Fruit fly (Drosophila melanogaster) whole organism, embryonic: ENCODE measurements around the gene CG17549.

Experiments used
- Bdp1 ChIP-seq: fragments of 200-800 bp; sonication (Bioruptor generic); optimal IDR thresholded peaks from 3 replicates; lab custom pipeline; 2016; ENCODE audit warnings: missing biosample characterization, missing genetic modification characterization
- CG11398 ChIP-seq: fragments of 200-800 bp; sonication (Bioruptor generic); optimal IDR thresholded peaks from 2 replicates; lab custom pipeline; 2016; ENCODE audit warnings: missing biosample characterization, missing genetic modification characterization
- CG11504 ChIP-seq: fragments of 200-800 bp; sonication (Bioruptor generic); optimal IDR thresholded peaks from 3 replicates; lab custom pipeline; 2019; ENCODE audit warnings: missing biosample characterization, mild to moderate bottlenecking, missing genetic modification characterization, moderate library complexity
- CG11560 ChIP-seq: fragments of 200-800 bp; sonication (Bioruptor generic); IDR thresholded peaks from 3 replicates; pipeline ENCODE4 v1.3.6; 2022; ENCODE audit warnings: missing biosample characterization, missing genetic modification characterization
- CG13287 ChIP-seq: fragments of 200-800 bp; sonication (Bioruptor generic); IDR thresholded peaks from 2 replicates; pipeline ENCODE4 v1.3.6; 2022; ENCODE audit warnings: missing biosample characterization, missing genetic modification characterization; ENCODE audit not compliant: partially characterized antibody
- CG13775 ChIP-seq: fragments of 200-800 bp; sonication (Bioruptor generic); optimal IDR thresholded peaks from 3 replicates; lab custom pipeline; 2017; ENCODE audit warnings: missing biosample characterization, mild to moderate bottlenecking, missing genetic modification characterization
- CG14050 ChIP-seq: fragments of 200-800 bp; sonication (Bioruptor generic); IDR thresholded peaks from 3 replicates; pipeline ENCODE4 v1.3.6; 2022; ENCODE audit warnings: missing biosample characterization, missing genetic modification characterization
- CG16863 ChIP-seq: fragments of 200-800 bp; sonication (Bioruptor generic); optimal IDR thresholded peaks from 3 replicates; lab custom pipeline; 2016; ENCODE audit warnings: missing biosample characterization, missing genetic modification characterization
- CG17186 ChIP-seq: fragments of 200-800 bp; sonication (Bioruptor generic); optimal IDR thresholded peaks from 3 replicates; lab custom pipeline; 2017; ENCODE audit warnings: missing biosample characterization, missing genetic modification reagents, missing genetic modification characterization
- CG17385 ChIP-seq: fragments of 200-800 bp; sonication (Bioruptor generic); optimal IDR thresholded peaks from 3 replicates; lab custom pipeline; 2018; ENCODE audit warnings: missing biosample characterization, mild to moderate bottlenecking, missing genetic modification characterization
- CG17612 ChIP-seq: fragments of 200-800 bp; sonication (Bioruptor generic); IDR thresholded peaks from 2 replicates; pipeline ENCODE4 v1.3.6; 2022; ENCODE audit warnings: missing biosample characterization, missing genetic modification characterization
- CG17829 ChIP-seq: fragments of 200-800 bp; optimal IDR thresholded peaks from 2 replicates; lab custom pipeline; 2019; ENCODE audit warnings: missing biosample characterization, mild to moderate bottlenecking, missing genetic modification characterization, moderate library complexity
- CG2202 ChIP-seq: fragments of 200-800 bp; sonication (Bioruptor generic); optimal IDR thresholded peaks from 2 replicates; lab custom pipeline; 2018; ENCODE audit warnings: missing biosample characterization, mild to moderate bottlenecking, missing genetic modification characterization
- CG31388 ChIP-seq: fragments of 200-800 bp; sonication (Bioruptor generic); optimal IDR thresholded peaks from 2 replicates; lab custom pipeline; 2016; ENCODE audit warnings: missing biosample characterization, missing genetic modification characterization
- CG3847 ChIP-seq: fragments of 200-800 bp; sonication (Bioruptor generic); IDR thresholded peaks from 2 replicates; pipeline ENCODE4 v1.3.6; 2022; ENCODE audit warnings: missing biosample characterization, missing genetic modification characterization
- CG3995 ChIP-seq: fragments of 200-800 bp; sonication (Bioruptor generic); optimal IDR thresholded peaks from 3 replicates; lab custom pipeline; 2016; ENCODE audit warnings: missing biosample characterization, missing genetic modification characterization
- CG4730 ChIP-seq: fragments of 200-800 bp; sonication (Bioruptor generic); IDR thresholded peaks from 2 replicates; pipeline ENCODE4 v1.3.6; 2022; ENCODE audit warnings: missing biosample characterization, missing genetic modification characterization
- CG6765 ChIP-seq: fragments of 200-800 bp; sonication (Bioruptor generic); optimal IDR thresholded peaks from 3 replicates; lab custom pipeline; 2017; ENCODE audit warnings: missing biosample characterization, mild to moderate bottlenecking, missing genetic modification characterization
- CG8290 ChIP-seq, 3 experiments: fragments of 200-800 bp; sonication (Bioruptor generic); optimal IDR thresholded peaks; 2 replicates each; lab custom pipeline; 2016 to 2019; ENCODE audit warnings: missing biosample characterization in 3 of 3, missing genetic modification characterization in 3 of 3, mild to moderate bottlenecking in 2 of 3, moderate library complexity in 1 of 3
- Camta ChIP-seq: fragments of 200-800 bp; sonication (Bioruptor generic); optimal IDR thresholded peaks from 2 replicates; lab custom pipeline; 2016; ENCODE audit warnings: missing biosample characterization, missing genetic modification characterization
- CkIIα-i1 ChIP-seq: fragments of 200-800 bp; sonication (Bioruptor generic); IDR thresholded peaks from 2 replicates; pipeline ENCODE4 v1.3.6; 2022; ENCODE audit warnings: missing biosample characterization, missing genetic modification characterization
- Dip3 ChIP-seq: fragments of 200-800 bp; sonication (Bioruptor generic); optimal IDR thresholded peaks from 3 replicates; lab custom pipeline; 2016; ENCODE audit warnings: missing biosample characterization, missing genetic modification characterization
- Gsc ChIP-seq: fragments of 200-800 bp; sonication (Bioruptor generic); IDR thresholded peaks from 2 replicates; pipeline ENCODE4 v1.3.6; 2022; ENCODE audit warnings: missing biosample characterization, missing genetic modification characterization
- Hr39 ChIP-seq: fragments of >200 bp; optimal IDR thresholded peaks from 2 replicates; lab custom pipeline; 2017
- Med ChIP-seq: fragments of 200-800 bp; sonication (Bioruptor generic); peaks from one replicate; lab custom pipeline; 2016; ENCODE audit warnings: missing biosample characterization, missing genetic modification characterization, mild to moderate bottlenecking, inconsistent platforms, moderate library complexity
- Neu2 ChIP-seq: fragments of 200-800 bp; sonication (Bioruptor generic); optimal IDR thresholded peaks from 3 replicates; lab custom pipeline; 2016; ENCODE audit warnings: missing biosample characterization, missing genetic modification characterization, borderline replicate concordance
- Nf-YC ChIP-seq: fragments of 200-800 bp; optimal IDR thresholded peaks from 3 replicates; lab custom pipeline; 2019; ENCODE audit warnings: missing biosample characterization, mild to moderate bottlenecking, missing genetic modification characterization, moderate library complexity
- Optix ChIP-seq: fragments of 200-800 bp; sonication (Bioruptor generic); IDR thresholded peaks from 3 replicates; pipeline ENCODE4 v1.3.6; 2022; ENCODE audit warnings: missing biosample characterization, missing genetic modification characterization
- Ravus ChIP-seq: fragments of 200-800 bp; sonication (Bioruptor generic); IDR thresholded peaks from 2 replicates; pipeline ENCODE4 v1.3.6; 2022; ENCODE audit warnings: missing biosample characterization, missing genetic modification characterization
- Usf ChIP-seq: fragments of 200-800 bp; sonication (Bioruptor generic); optimal IDR thresholded peaks from 2 replicates; lab custom pipeline; 2017; ENCODE audit warnings: missing genotype, missing biosample characterization, missing genetic modification characterization
- amos ChIP-seq: fragments of 200-800 bp; sonication (Bioruptor generic); IDR thresholded peaks from 2 replicates; pipeline ENCODE4 v1.3.6; 2022; ENCODE audit warnings: missing biosample characterization, missing genetic modification characterization; ENCODE audit not compliant: partially characterized antibody
- chinmo ChIP-seq: fragments of 200-800 bp; sonication (Bioruptor generic); IDR thresholded peaks from 4 replicates; pipeline ENCODE4 v1.3.6; 2022; ENCODE audit warnings: missing biosample characterization, missing genetic modification characterization; ENCODE audit not compliant: partially characterized antibody
- crc ChIP-seq: fragments of 200-800 bp; sonication (Bioruptor generic); optimal IDR thresholded peaks from 2 replicates; lab custom pipeline; 2016; ENCODE audit warnings: missing biosample characterization, missing genetic modification characterization
- dysf ChIP-seq: fragments of 200-800 bp; sonication (Bioruptor generic); IDR thresholded peaks from 3 replicates; pipeline ENCODE4 v1.3.6; 2022; ENCODE audit warnings: missing biosample characterization, missing genetic modification characterization
- fd96Cb ChIP-seq: fragments of 200-800 bp; sonication (Bioruptor generic); optimal IDR thresholded peaks from 2 replicates; lab custom pipeline; 2018; ENCODE audit warnings: missing biosample characterization, mild to moderate bottlenecking, missing genetic modification characterization, moderate library complexity
- gcm ChIP-seq: fragments of 200-800 bp; sonication (Bioruptor generic); optimal IDR thresholded peaks from 2 replicates; lab custom pipeline; 2019; ENCODE audit warnings: missing biosample characterization, mild to moderate bottlenecking, missing genetic modification characterization, moderate library complexity
- grn ChIP-seq: fragments of 200-800 bp; sonication (Bioruptor generic); optimal IDR thresholded peaks from 3 replicates; lab custom pipeline; 2017; ENCODE audit warnings: missing biosample characterization, missing genetic modification characterization
- lov ChIP-seq, 2 experiments: fragments of 200-800 bp in 1 of 2; fragments of >200 bp in 1 of 2; sonication (Bioruptor generic) in 1 of 2; IDR thresholded peaks in 1 of 2; optimal IDR thresholded peaks in 1 of 2; 2 replicates in 1 of 2; 3 replicates in 1 of 2; pipeline versions ENCODE4 v1.3.6 to Lab custom; 2017 to 2022; ENCODE audit warnings: missing biosample characterization in 1 of 2, missing genetic modification characterization in 1 of 2
- nau ChIP-seq: fragments of 200-800 bp; sonication (Bioruptor generic); optimal IDR thresholded peaks from 3 replicates; lab custom pipeline; 2017; ENCODE audit warnings: missing biosample characterization, mild to moderate bottlenecking, missing genetic modification characterization, missing genetic modification reagents
- nerfin-1 ChIP-seq: fragments of 200-800 bp; sonication (Bioruptor generic); optimal IDR thresholded peaks from 3 replicates; lab custom pipeline; 2019; ENCODE audit warnings: missing biosample characterization, mild to moderate bottlenecking, missing genetic modification characterization, moderate library complexity
- odd ChIP-seq: fragments of 200-800 bp; sonication (Bioruptor generic); optimal IDR thresholded peaks from 2 replicates; lab custom pipeline; 2017; ENCODE audit warnings: missing biosample characterization, mild to moderate bottlenecking, missing genetic modification characterization
- phol ChIP-seq: fragments of 200-800 bp; sonication (Bioruptor generic); optimal IDR thresholded peaks from 3 replicates; lab custom pipeline; 2018; ENCODE audit warnings: missing biosample characterization, mild to moderate bottlenecking, missing genetic modification characterization, moderate library complexity
- pnt ChIP-seq: fragments of 200-800 bp; sonication (Bioruptor generic); optimal IDR thresholded peaks from 3 replicates; lab custom pipeline; 2016; ENCODE audit warnings: missing biosample characterization, missing genetic modification characterization
- tin ChIP-seq: fragments of 200-800 bp; sonication (Bioruptor generic); optimal IDR thresholded peaks from 3 replicates; lab custom pipeline; 2016; ENCODE audit warnings: missing biosample characterization, missing genetic modification characterization
- usp ChIP-seq: fragments of >200 bp; optimal IDR thresholded peaks from 2 replicates; lab custom pipeline; 2017; ENCODE audit warnings: missing biosample characterization, missing genetic modification characterization
- wdn ChIP-seq: fragments of 200-800 bp; sonication (Bioruptor generic); IDR thresholded peaks from 2 replicates; pipeline ENCODE4 v1.3.6; 2022; ENCODE audit warnings: missing biosample characterization, missing genetic modification characterization
- zen2 ChIP-seq: fragments of 200-800 bp; sonication (Bioruptor generic); IDR thresholded peaks from 3 replicates; pipeline ENCODE4 v1.3.6; 2022; ENCODE audit warnings: missing biosample characterization, missing genetic modification characterization; ENCODE audit not compliant: partially characterized antibody

The CG17549 gene

dm6 chr2L:19430343-19430742 is 40.5 kb upstream of the CG17549 start, which contains the start of gene RtcB (continued):
- peak; percentile 18 for TF ChIP-seq CG17829 (tag; lab: Kevin White, UChicago)

- 0 out of 3 replicates have a peak, but pooled peaks have one; percentile 16 for TF ChIP-seq Optix (GFP tag; lab: Robert Waterston, UW)
- TF ChIP-seq dysf (GFP tag; lab: Robert Waterston, UW): 0 out of 3 replicates have a peak, but pooled peaks have one; percentile 19
- no peak for TF ChIP-seq nerfin-1 (tag; lab: Kevin White, UChicago)
- TF ChIP-seq grn (GFP tag; lab: Kevin White, UChicago): peak; percentile 93
Observed at dm6 chr2L:19429731-19430130, 39.9 kb upstream of the CG17549 start.

- TF ChIP-seq fd96Cb: no peak
- no peak for TF ChIP-seq Ravus (GFP tag; lab: Robert Waterston, UW)
- TF ChIP-seq CG17385 (GFP tag; lab: Kevin White, UChicago): no peak
- TF ChIP-seq crc (GFP tag; lab: Kevin White, UChicago): no peak
- TF ChIP-seq CG4730 (GFP tag; lab: Robert Waterston, UW): no peak
- peak; percentile 98 for TF ChIP-seq CG13287 (GFP tag; lab: Robert Waterston, UW)
- no peak for TF ChIP-seq CG2202
- no peak for TF ChIP-seq CG3995 (GFP tag; lab: Kevin White, UChicago)
- peak; percentile 96 for TF ChIP-seq chinmo (GFP tag; lab: Robert Waterston, UW)
- TF ChIP-seq CG6765 (GFP tag; lab: Kevin White, UChicago): no peak
- no peak for TF ChIP-seq phol (tag; lab: Kevin White, UChicago)
- no peak for TF ChIP-seq CG11504 (tag; lab: Kevin White, UChicago)
- TF ChIP-seq zen2 (GFP tag; lab: Robert Waterston, UW): peak; percentile 94
- TF ChIP-seq odd (GFP tag; lab: Kevin White, UChicago): no peak
- no peak for TF ChIP-seq usp (GFP tag; lab: Kevin White, UChicago)
- TF ChIP-seq Camta (GFP tag; lab: Kevin White, UChicago): no peak
- TF ChIP-seq CG3847 (GFP tag; lab: Robert Waterston, UW): no peak
- TF ChIP-seq nau: no peak
- no peak for TF ChIP-seq CkIIα-i1 (GFP tag; lab: Robert Waterston, UW)
- TF ChIP-seq tin (GFP tag; lab: Kevin White, UChicago): no peak
- peak; percentile 72 for TF ChIP-seq Nf-YC
- peak; percentile 94; the same call in 1 of the 2 replicates for TF ChIP-seq amos
- peak; percentile 27 for TF ChIP-seq CG17186 (GFP tag; lab: Kevin White, UChicago)
- no peak for TF ChIP-seq CG8290 (GFP tag; optimal IDR thresholded peaks at IDR 0.05; lab: Kevin White, UChicago)
- TF ChIP-seq CG8290 (tag; optimal IDR thresholded peaks at IDR 0.05; lab: Kevin White, UChicago): peak in 1 of 2 experiments; percentile 56
- no peak for TF ChIP-seq CG11560 (tag; lab: Robert Waterston, UW)
- no peak for TF ChIP-seq Usf (GFP tag; lab: Kevin White, UChicago)
- TF ChIP-seq wdn (GFP tag; lab: Robert Waterston, UW): no peak
- TF ChIP-seq gcm (GFP tag; lab: Kevin White, UChicago): no peak
- no peak for TF ChIP-seq Hr39 (lab: Kevin White, UChicago)
- no peak for TF ChIP-seq CG13775 (GFP tag; lab: Kevin White, UChicago)
- no peak for TF ChIP-seq lov (optimal IDR thresholded peaks at IDR 0.05; lab: Kevin White, UChicago)
- TF ChIP-seq lov (GFP tag; IDR thresholded peaks at IDR 0.05; lab: Robert Waterston, UW): no peak
- no peak for TF ChIP-seq CG14050
- no peak for TF ChIP-seq CG11398 (GFP tag; lab: Kevin White, UChicago)
- TF ChIP-seq Dip3 (GFP tag; lab: Kevin White, UChicago): no peak
- TF ChIP-seq CG17612 (GFP tag; lab: Robert Waterston, UW): no peak
- peak; percentile 61 for TF ChIP-seq Med (GFP tag; lab: Kevin White, UChicago)
- TF ChIP-seq Gsc (GFP tag; lab: Robert Waterston, UW): no peak
- no peak for TF ChIP-seq Bdp1
- TF ChIP-seq Neu2 (GFP tag; lab: Kevin White, UChicago): no peak
- TF ChIP-seq CG31388: no peak
- TF ChIP-seq pnt (GFP tag; lab: Kevin White, UChicago): no peak
- TF ChIP-seq CG16863 (GFP tag; lab: Kevin White, UChicago): no peak
Observed at dm6 chr2L:19426330-19426781, 36.5 kb upstream of the CG17549 start, which contains the start of gene Pax. Pax (minus strand) TSS chr2L:19426596.
